Fruit fly (Drosophila melanogaster) whole organism, wandering third instar larva: Measurements from ENCODE around the gene ATPsyngamma.

Experiments used
- Abd-B ChIP-seq: fragments of >200 bp; optimal IDR thresholded peaks from 2 replicates; lab custom pipeline; 2017; ENCODE audit warnings: missing biosample characterization, missing genetic modification characterization
- brk ChIP-seq: fragments of 200-800 bp; sonication (Bioruptor generic); optimal IDR thresholded peaks from 2 replicates; lab custom pipeline; 2016; ENCODE audit warnings: missing biosample characterization, mild to moderate bottlenecking, missing genetic modification characterization
- h ChIP-seq: fragments of 200-800 bp; sonication (Bioruptor generic); optimal IDR thresholded peaks from 3 replicates; lab custom pipeline; 2016; ENCODE audit warnings: missing biosample characterization, mild to moderate bottlenecking, missing genetic modification characterization
- pan ChIP-seq: fragments of >200 bp; optimal IDR thresholded peaks from 2 replicates; lab custom pipeline; 2017
- psq ChIP-seq: fragments of 200-800 bp; sonication (Bioruptor generic); optimal IDR thresholded peaks from 3 replicates; lab custom pipeline; 2017; ENCODE audit warnings: missing biosample characterization, mild to moderate bottlenecking, missing genetic modification characterization, moderate library complexity

DNA sequence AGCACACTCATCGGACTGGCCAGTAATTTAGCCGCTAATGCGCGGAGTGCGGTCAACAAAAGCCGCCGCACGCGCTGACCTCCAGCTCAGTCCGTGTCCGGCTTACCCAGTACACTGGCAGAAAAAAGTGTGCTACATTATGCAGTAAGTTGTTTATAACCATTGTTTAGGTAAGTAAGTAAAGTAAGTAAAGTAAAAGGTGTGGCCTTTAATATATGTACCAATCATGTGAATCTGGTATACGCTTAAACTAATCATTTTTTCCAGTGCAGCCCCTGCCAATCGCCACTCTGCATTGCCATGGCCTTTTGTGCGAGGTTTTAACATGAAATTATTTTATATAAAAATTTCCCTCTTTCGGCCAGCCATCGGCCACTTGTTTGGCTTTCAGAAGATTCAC lies 37.5 kb downstream of the ATPsyngamma start:
- TF ChIP-seq psq (no peak), pan (lab: Kevin White, UChicago) (no peak), h (GFP tag; lab: Kevin White, UChicago) (no peak), brk (GFP tag; lab: Kevin White, UChicago) (no peak), Abd-B (GFP tag; lab: Kevin White, UChicago) (no peak)
